Fruit fly (Drosophila melanogaster): Measurements from ENCODE around the gene CG15468.

CG15468 gene

dm6 chrX:4935979-4936843 is 24.7 kb downstream of the CG15468 start (continued):
- TF ChIP-seq CG11723 (GFP tag; optimal IDR thresholded peaks at IDR 0.05) = no peak
- TF ChIP-seq CG7786 (GFP tag; optimal IDR thresholded peaks at IDR 0.05) = no peak
- no peak for TF ChIP-seq CG30431 (GFP tag; optimal IDR thresholded peaks at IDR 0.05)
- TF ChIP-seq CG13287 (GFP tag; IDR thresholded peaks at IDR 0.05; ENCODE audit: partially characterized antibody) = no peak
- TF ChIP-seq az2 (GFP tag; optimal IDR thresholded peaks at IDR 0.05) = no peak

- TF ChIP-seq CG7745 (tag; optimal IDR thresholded peaks at IDR 0.05) (no peak), sens (GFP tag) (peak; percentile 71), Jarid2 (GFP tag; optimal IDR thresholded peaks at IDR 0.05) (peak; percentile 33), Rx (GFP tag; IDR thresholded peaks at IDR 0.05) (no peak), Med (GFP tag) (peak; percentile 79), CG2116 (GFP tag; optimal IDR thresholded peaks at IDR 0.05) (peak; percentile 15), Sry-δ (GFP tag; optimal IDR thresholded peaks at IDR 0.05) (peak; percentile 79), CG30020 (tag; optimal IDR thresholded peaks at IDR 0.05) (no peak), vnd (GFP tag; IDR thresholded peaks at IDR 0.05; ENCODE audit: partially characterized antibody) (no peak), Tbp (GFP tag; optimal IDR thresholded peaks at IDR 0.05) (no peak), stwl (tag; optimal IDR thresholded peaks at IDR 0.05) (peak; percentile 37), CG3995 (GFP tag; optimal IDR thresholded peaks at IDR 0.05) (peak; percentile 83), CG33213 (GFP tag; optimal IDR thresholded peaks at IDR 0.05) (peak; percentile 82), Ets97D (GFP tag; optimal IDR thresholded peaks at IDR 0.05) (peak; percentile 5), CG8281 (tag; optimal IDR thresholded peaks at IDR 0.05) (no peak), cad (GFP tag; optimal IDR thresholded peaks at IDR 0.05) (no peak), pzg (GFP tag; optimal IDR thresholded peaks at IDR 0.05) (peak; percentile 36), Lhr (GFP tag; optimal IDR thresholded peaks at IDR 0.05) (peak; percentile 95), Kr (GFP tag; optimal IDR thresholded peaks at IDR 0.05) (no peak), Stat92E (GFP tag; optimal IDR thresholded peaks at IDR 0.05) (no peak), CG6791 (GFP tag; IDR thresholded peaks at IDR 0.05; ENCODE audit: partially characterized antibody) (no peak), CG15514 (GFP tag; optimal IDR thresholded peaks at IDR 0.05) (peak; percentile 3), BEAF-32 (GFP tag; optimal IDR thresholded peaks at IDR 0.05) (peak; percentile 76), CG8290 (GFP tag; optimal IDR thresholded peaks at IDR 0.05) (peak; percentile 26), CG8290 (tag; optimal IDR thresholded peaks at IDR 0.05) (peak; percentile 66 to 77), CG13894 (tag; optimal IDR thresholded peaks at IDR 0.05) (no peak), ap (GFP tag; IDR thresholded peaks at IDR 0.05) (no peak), CG12769 (tag; optimal IDR thresholded peaks at IDR 0.05) (no peak)
These were observed 29.9 kb downstream of the CG15468 start for dm6 chrX:4931048-4931447.

dm6 chrX:4930100-4931010 is 30.6 kb downstream of the CG15468 start:
- TF ChIP-seq salm (tag; optimal IDR thresholded peaks at IDR 0.05) (no peak), nmo (GFP tag; optimal IDR thresholded peaks at IDR 0.05) (peak; percentile 7), pan (optimal IDR thresholded peaks at IDR 0.05) (no peak), pan (GFP tag; optimal IDR thresholded peaks at IDR 0.05 in 1 of 2, IDR thresholded peaks at IDR 0.05 in 1 of 2) (no peak), CG1603 (tag; optimal IDR thresholded peaks at IDR 0.05) (peak; percentile 45), CG42726 (GFP tag; IDR thresholded peaks at IDR 0.05; ENCODE audit: partially characterized antibody) (no peak), CG16863 (GFP tag; optimal IDR thresholded peaks at IDR 0.05) (peak; percentile 28), mam (GFP tag; optimal IDR thresholded peaks at IDR 0.05) (peak; percentile 27), insv (GFP tag; optimal IDR thresholded peaks at IDR 0.05) (peak in 1 of 2 experiments; percentile 44), lab (GFP tag; optimal IDR thresholded peaks at IDR 0.05) (peak; percentile 63), unpg (GFP tag; optimal IDR thresholded peaks at IDR 0.05) (peak; percentile 46), CG15514 (GFP tag; optimal IDR thresholded peaks at IDR 0.05) (peak; percentile 55), vvl (GFP tag; IDR thresholded peaks at IDR 0.05) (no peak), CG14860 (GFP tag; IDR thresholded peaks at IDR 0.05; ENCODE audit: partially characterized antibody) (no peak)

All from whole organism, embryonic.